Worm (Caenorhabditis elegans): ENCODE results near the gene R12C12.10.
"Not testable (repeated sequence)": the region's sequence is repeated elsewhere in the genome, so short reads cannot be mapped to it uniquely, and the experiment has no call there.

The R12C12.10 gene

ce11 chrII:6014057-6014456 is 29.0 kb downstream of the R12C12.10 start, which contains the start of gene ZK84.2:
ZK84.2 (plus strand) TSS chrII:6014357.
- not testable (repeated sequence) for TF ChIP-seq ztf-26 (tag; optimal IDR thresholded peaks at IDR 0.05); ccch-3 (GFP tag; optimal IDR thresholded peaks at IDR 0.05); F33H1.4 (GFP tag; IDR thresholded peaks at IDR 0.05)

DNA sequence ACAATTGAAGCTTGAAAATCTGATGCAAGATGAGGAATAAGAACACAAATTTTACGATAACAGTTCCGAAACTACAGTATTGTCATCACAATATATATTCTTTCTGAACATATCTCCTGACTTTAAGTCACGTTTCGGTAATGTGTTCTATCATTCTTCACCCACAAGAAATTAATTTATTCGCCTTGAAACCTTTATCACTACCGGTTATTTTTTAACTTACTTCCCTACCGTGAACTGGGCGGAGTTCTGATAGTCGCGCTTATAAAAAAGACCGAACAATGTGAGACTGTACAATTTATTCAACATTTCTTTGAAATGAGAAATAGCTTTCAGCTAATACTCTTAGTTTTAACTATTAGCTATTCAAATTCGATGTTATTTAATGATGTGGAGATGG is 32.5 kb downstream of the R12C12.10 start, which contains the start of gene ins-20:
Gene ins-20 (plus strand): TSS at position 301 of the 400 bp plus-strand sequence.
- no peak for TF ChIP-seq nhr-27 (tag; optimal IDR thresholded peaks at IDR 0.05)
- no peak for TF ChIP-seq ccch-3 (GFP tag; optimal IDR thresholded peaks at IDR 0.05)
- TF ChIP-seq attf-5 (GFP tag; optimal IDR thresholded peaks at IDR 0.05), result no peak
- TF ChIP-seq egrh-3 (GFP tag; IDR thresholded peaks at IDR 0.05), result no peak
- TF ChIP-seq nfya-1 (tag; optimal IDR thresholded peaks at IDR 0.05; ENCODE audit: borderline replicate concordance, insufficient read depth), result no peak
- no peak for TF ChIP-seq xnd-1 (tag; optimal IDR thresholded peaks at IDR 0.05)
- no peak for TF ChIP-seq hsf-1 (GFP tag; IDR thresholded peaks at IDR 0.05)
- TF ChIP-seq snpc-1.3 (tag; optimal IDR thresholded peaks at IDR 0.05; ENCODE audit: insufficient read depth), result no peak
- no peak for TF ChIP-seq dox-1 (GFP tag; IDR thresholded peaks at IDR 0.05)
- no peak for TF ChIP-seq repo-1 (tag; optimal IDR thresholded peaks at IDR 0.05)
- TF ChIP-seq madf-10 (tag; optimal IDR thresholded peaks at IDR 0.05), result no peak
- no peak for TF ChIP-seq let-526 (GFP tag; IDR thresholded peaks at IDR 0.05)
- no peak for TF ChIP-seq ztf-28 (GFP tag; IDR thresholded peaks at IDR 0.05)
- TF ChIP-seq attf-3 (GFP tag; conservative IDR thresholded peaks at IDR 0.05), result no peak
- TF ChIP-seq hlh-12 (tag; optimal IDR thresholded peaks at IDR 0.05), result no peak
- no peak for TF ChIP-seq lin-35 (GFP tag; optimal IDR thresholded peaks at IDR 0.05)

DNA sequence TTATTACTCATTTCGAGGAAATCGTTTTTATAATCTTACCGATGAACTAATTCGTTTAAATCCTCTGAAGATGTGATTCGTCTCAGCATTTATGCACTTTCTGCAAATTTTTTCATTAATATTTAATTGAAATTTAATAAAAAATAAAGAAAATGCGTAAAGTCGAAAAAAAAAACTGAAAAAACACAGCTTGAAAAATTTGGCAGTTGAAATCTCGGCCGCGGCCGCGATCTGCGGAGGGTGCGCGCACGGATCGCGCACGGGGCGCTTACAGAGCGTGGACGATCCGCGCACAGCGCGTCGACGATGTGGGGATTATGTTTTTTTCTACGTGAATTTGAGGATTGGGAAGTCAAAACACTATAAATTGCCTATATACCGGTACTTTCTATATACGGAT is 34.2 kb downstream of the R12C12.10 start, which contains the start of gene ZK84.4:
Gene ZK84.4 (minus strand): TSS at position 101 of the 400 bp plus-strand sequence.
- TF ChIP-seq somi-1 (GFP tag; optimal IDR thresholded peaks at IDR 0.05); nhr-179 (tag; optimal IDR thresholded peaks at IDR 0.05); mxl-1 (tag; optimal IDR thresholded peaks at IDR 0.05): not testable (repeated sequence)

ce11 chrII:6001004-6001403 is 42.1 kb downstream of the R12C12.10 start:
- TF ChIP-seq aptf-2 (GFP tag; conservative IDR thresholded peaks at IDR 0.05), result no peak
- no peak for TF ChIP-seq K12H6.12 (tag; optimal IDR thresholded peaks at IDR 0.05)
- TF ChIP-seq D2030.7 (GFP tag; IDR thresholded peaks at IDR 0.05), result no peak
- TF ChIP-seq chd-7 (tag; optimal IDR thresholded peaks at IDR 0.05), result no peak

- TF ChIP-seq lin-26 (GFP tag; IDR thresholded peaks at IDR 0.05) (no peak), madf-10 (tag; optimal IDR thresholded peaks at IDR 0.05) (no peak), efl-1 (GFP tag; optimal IDR thresholded peaks at IDR 0.05) (no peak), hsf-1 (GFP tag; IDR thresholded peaks at IDR 0.05) (no peak), F23B12.7 (tag; optimal IDR thresholded peaks at IDR 0.05; ENCODE audit: insufficient read depth) (no peak), lin-35 (GFP tag; optimal IDR thresholded peaks at IDR 0.05) (no peak), dpl-1 (GFP tag; optimal IDR thresholded peaks at IDR 0.05) (no peak), akir-1 (GFP tag; optimal IDR thresholded peaks at IDR 0.05) (no peak), C17E4.6 (GFP tag; IDR thresholded peaks at IDR 0.05) (no peak), hlh-26 (GFP tag; conservative IDR thresholded peaks at IDR 0.05) (no peak), hmg-20 (GFP tag; IDR thresholded peaks at IDR 0.05) (no peak), Y95B8A.8 (GFP tag; IDR thresholded peaks at IDR 0.05) (no peak), lsy-27 (tag; optimal IDR thresholded peaks at IDR 0.05; ENCODE audit: borderline replicate concordance, insufficient read depth) (no peak), C06A6.2 (GFP tag; conservative IDR thresholded peaks at IDR 0.05) (no peak), Y56A3A.18 (GFP tag; IDR thresholded peaks at IDR 0.05) (no peak), sdz-38 (tag; optimal IDR thresholded peaks at IDR 0.05) (no peak), B0035.1 (tag; optimal IDR thresholded peaks at IDR 0.05) (no peak), lin-40 (tag; optimal IDR thresholded peaks at IDR 0.05) (no peak), ztf-26 (tag; optimal IDR thresholded peaks at IDR 0.05) (no peak), repo-1 (tag; optimal IDR thresholded peaks at IDR 0.05) (no peak)
Observed at ce11 chrII:6000136-6000535, 42.9 kb downstream of the R12C12.10 start, which contains the start of gene ins-6. ins-6 (plus strand) TSS chrII:6000436.
